Fruit fly (Drosophila melanogaster) whole organism, embryonic: ENCODE data around the gene CG32985.

Source experiments
- CG7963 ChIP-seq: fragments of 200-800 bp; sonication (Bioruptor generic); IDR thresholded peaks from 3 replicates; pipeline ENCODE4 v1.3.6; 2022; ENCODE audit warnings: missing biosample characterization, missing genetic modification characterization; ENCODE audit not compliant: partially characterized antibody
- trh ChIP-seq: fragments of 200-800 bp; sonication (Bioruptor generic); optimal IDR thresholded peaks from 2 replicates; lab custom pipeline; 2016; ENCODE audit warnings: missing biosample characterization, missing genetic modification characterization

- TF ChIP-seq trh (GFP tag; lab: Kevin White, UChicago) (no peak), CG7963 (GFP tag; lab: Robert Waterston, UW) (no peak)
Measured at dm6 chr2L:8982584-8983302, 20.4 kb downstream of the CG32985 start.
